Worm (Caenorhabditis elegans) whole organism, young adult: Measurements from ENCODE around the gene ptpn-22.
A peak's percentile ranks its signal among the peaks of the same experiment; 100 is the strongest.

Source experiments
- B0261.1 ChIP-seq: sonication (generic microtip); optimal IDR thresholded peaks from 2 replicates; lab custom pipeline; 2016; ENCODE audit warnings: mild to moderate bottlenecking, missing genetic modification characterization, moderate library complexity, missing compliant biosample characterization
- B0336.3 ChIP-seq: fragments of 200-800 bp; sonication (Bioruptor generic); IDR thresholded peaks from 2 replicates; pipeline ENCODE4 v1.3.6; 2022; ENCODE audit warnings: missing genetic modification characterization, missing compliant biosample characterization
- D2030.7 ChIP-seq: fragments of 200-800 bp; sonication (Bioruptor generic); IDR thresholded peaks from 2 replicates; pipeline ENCODE4 v1.3.6; 2022; ENCODE audit warnings: missing genetic modification reagents, missing genetic modification characterization, missing compliant biosample characterization
- F10E7.11 ChIP-seq: sonication (generic microtip); optimal IDR thresholded peaks from 2 replicates; lab custom pipeline; 2017; ENCODE audit warnings: mild to moderate bottlenecking, missing genetic modification characterization, moderate library complexity, missing compliant biosample characterization
- F33H1.4 ChIP-seq: fragments of 200-800 bp; sonication (Bioruptor generic); IDR thresholded peaks from 2 replicates; pipeline ENCODE4 v1.3.6; 2022; ENCODE audit warnings: missing genetic modification reagents, missing genetic modification characterization, missing compliant biosample characterization
- F49E8.2 ChIP-seq: sonication (generic microtip); optimal IDR thresholded peaks from 3 replicates; lab custom pipeline; 2017; ENCODE audit warnings: missing genetic modification characterization, mild to moderate bottlenecking, missing compliant biosample characterization, antibody characterized with exemption, moderate library complexity; ENCODE audit not compliant: insufficient read depth
- F55B11.4 ChIP-seq: sonication (generic microtip); optimal IDR thresholded peaks from 2 replicates; lab custom pipeline; 2016; ENCODE audit warnings: missing compliant biosample characterization, missing genetic modification characterization, borderline replicate concordance; ENCODE audit not compliant: insufficient read depth
- F57C9.4 ChIP-seq: sonication (generic microtip); optimal IDR thresholded peaks from 2 replicates; lab custom pipeline; 2017; ENCODE audit warnings: mild to moderate bottlenecking, missing genetic modification characterization, missing compliant biosample characterization
- ZK185.1 ChIP-seq: sonication (generic microtip); optimal IDR thresholded peaks from 2 replicates; lab custom pipeline; 2016; ENCODE audit warnings: mild to moderate bottlenecking, missing genetic modification characterization, missing compliant biosample characterization; ENCODE audit not compliant: poor library complexity, severe bottlenecking
- athp-1 ChIP-seq: sonication (generic microtip); optimal IDR thresholded peaks from 2 replicates; lab custom pipeline; 2017; ENCODE audit warnings: mild to moderate bottlenecking, missing genetic modification characterization, missing compliant biosample characterization
- attf-5 ChIP-seq: fragments of 200-800 bp; sonication (Bioruptor generic); optimal IDR thresholded peaks from 2 replicates; lab custom pipeline; 2018; ENCODE audit warnings: mild to moderate bottlenecking, missing genetic modification characterization, missing compliant biosample characterization
- attf-6 ChIP-seq: fragments of 200-800 bp; sonication (Bioruptor generic); IDR thresholded peaks from 2 replicates; pipeline ENCODE4 v1.3.6; 2022; ENCODE audit warnings: missing genetic modification reagents, missing genetic modification characterization, missing compliant biosample characterization
- bed-1 ChIP-seq: fragments of 200-800 bp; sonication (Bioruptor generic); IDR thresholded peaks from 2 replicates; pipeline ENCODE4 v1.3.6; 2022; ENCODE audit warnings: missing genetic modification reagents, missing genetic modification characterization, missing compliant biosample characterization
- bed-2 ChIP-seq: fragments of 200-800 bp; sonication (Bioruptor generic); IDR thresholded peaks from 2 replicates; pipeline ENCODE4 v1.3.6; 2022; ENCODE audit warnings: missing genetic modification reagents, missing genetic modification characterization, missing compliant biosample characterization
- ceh-100 ChIP-seq: fragments of 200-800 bp; sonication (Bioruptor generic); IDR thresholded peaks from 2 replicates; pipeline ENCODE4 v1.3.6; 2022; ENCODE audit warnings: missing genetic modification reagents, missing genetic modification characterization, missing compliant biosample characterization
- ceh-27 ChIP-seq: fragments of 200-800 bp; sonication (Bioruptor generic); optimal IDR thresholded peaks from 2 replicates; lab custom pipeline; 2018; ENCODE audit warnings: mild to moderate bottlenecking, missing genetic modification characterization, moderate library complexity, missing compliant biosample characterization
- ceh-40 ChIP-seq: fragments of 200-800 bp; sonication (Bioruptor generic); IDR thresholded peaks from 2 replicates; pipeline ENCODE4 v1.3.6; 2022; ENCODE audit warnings: missing genetic modification characterization, missing compliant biosample characterization
- ceh-58 ChIP-seq: fragments of 200-800 bp; sonication (Bioruptor generic); IDR thresholded peaks from 2 replicates; pipeline ENCODE4 v1.3.6; 2022; ENCODE audit warnings: missing genetic modification characterization, missing compliant biosample characterization
- ceh-91 ChIP-seq: fragments of 200-800 bp; sonication (Bioruptor generic); IDR thresholded peaks from 2 replicates; pipeline ENCODE4 v1.3.6; 2022; ENCODE audit warnings: missing genetic modification reagents, missing genetic modification characterization, missing compliant biosample characterization
- efl-1 ChIP-seq: fragments of 150-350 bp; optimal IDR thresholded peaks from 2 replicates; lab custom pipeline; 2014; ENCODE audit warnings: missing biosample characterization, missing genetic modification reagents, missing genetic modification characterization
- ekl-4 ChIP-seq: fragments of 200-800 bp; sonication (Bioruptor generic); IDR thresholded peaks from 2 replicates; pipeline ENCODE4 v1.3.6; 2022; ENCODE audit warnings: missing genetic modification reagents, missing genetic modification characterization, missing compliant biosample characterization
- ets-4 ChIP-seq: fragments of 200-800 bp; sonication (Bioruptor generic); optimal IDR thresholded peaks from 2 replicates; lab custom pipeline; 2018; ENCODE audit warnings: mild to moderate bottlenecking, missing genetic modification characterization, missing compliant biosample characterization
- gei-17 ChIP-seq: fragments of 200-800 bp; sonication (Bioruptor generic); optimal IDR thresholded peaks from 2 replicates; lab custom pipeline; 2018; ENCODE audit warnings: mild to moderate bottlenecking, missing genetic modification characterization, missing compliant biosample characterization
- him-1 ChIP-seq: sonication (generic microtip); optimal IDR thresholded peaks from 2 replicates; lab custom pipeline; 2016; ENCODE audit warnings: missing genotype, missing genetic modification reagents, missing genetic modification characterization, missing compliant biosample characterization
- hmg-1.2 ChIP-seq: fragments of 200-800 bp; sonication (Bioruptor generic); IDR thresholded peaks from 2 replicates; pipeline ENCODE4 v1.3.6; 2022; ENCODE audit warnings: missing genetic modification reagents, missing genetic modification characterization, missing compliant biosample characterization
- lin-26 ChIP-seq: fragments of 200-800 bp; sonication (Bioruptor generic); IDR thresholded peaks from 2 replicates; pipeline ENCODE4 v1.3.6; 2022; ENCODE audit warnings: missing genetic modification reagents, missing genetic modification characterization, missing compliant biosample characterization
- lin-40 ChIP-seq: sonication (generic microtip); optimal IDR thresholded peaks from 2 replicates; lab custom pipeline; 2016; ENCODE audit warnings: missing genetic modification characterization, mild to moderate bottlenecking, missing compliant biosample characterization, missing genotype, missing genetic modification reagents
- lin-54 ChIP-seq: fragments of 200-800 bp; sonication (Bioruptor generic); optimal IDR thresholded peaks from 2 replicates; lab custom pipeline; 2018; ENCODE audit warnings: mild to moderate bottlenecking, missing genetic modification characterization, missing compliant biosample characterization
- lsl-1 ChIP-seq: fragments of 200-800 bp; sonication (Bioruptor generic); optimal IDR thresholded peaks from 2 replicates; lab custom pipeline; 2018; ENCODE audit warnings: mild to moderate bottlenecking, missing genetic modification characterization, moderate library complexity, missing compliant biosample characterization
- madf-3 ChIP-seq: fragments of 200-800 bp; sonication (Bioruptor generic); IDR thresholded peaks from 2 replicates; pipeline ENCODE4 v1.3.6; 2022; ENCODE audit warnings: missing genetic modification reagents, missing genetic modification characterization, missing compliant biosample characterization
- madf-8 ChIP-seq: fragments of 200-800 bp; sonication (Bioruptor generic); conservative IDR thresholded peaks from 2 replicates; pipeline ENCODE4 v1.3.6; 2022; ENCODE audit warnings: missing genetic modification reagents, missing genetic modification characterization, missing compliant biosample characterization
- mcd-1 ChIP-seq: fragments of 200-800 bp; sonication (Bioruptor generic); IDR thresholded peaks from 2 replicates; pipeline ENCODE4 v1.3.6; 2022; ENCODE audit warnings: missing genetic modification reagents, missing genetic modification characterization, missing compliant biosample characterization
- mes-4 ChIP-seq: sonication (generic microtip); optimal IDR thresholded peaks from 2 replicates; lab custom pipeline; 2016; ENCODE audit warnings: missing genotype, missing genetic modification characterization, missing compliant biosample characterization
- mxl-1 ChIP-seq: sonication (generic microtip); optimal IDR thresholded peaks from 2 replicates; lab custom pipeline; 2016; ENCODE audit warnings: missing genetic modification characterization, missing compliant biosample characterization
- nfya-1 ChIP-seq: sonication (generic microtip); optimal IDR thresholded peaks from 2 replicates; lab custom pipeline; 2017; ENCODE audit warnings: antibody characterized with exemption, missing compliant biosample characterization, missing genetic modification characterization, borderline replicate concordance; ENCODE audit not compliant: insufficient read depth
- nfya-2 ChIP-seq: fragments of 200-800 bp; sonication (Bioruptor generic); IDR thresholded peaks from 2 replicates; pipeline ENCODE4 v1.3.6; 2022; ENCODE audit warnings: missing genetic modification reagents, missing genetic modification characterization, missing compliant biosample characterization
- nhr-179 ChIP-seq: sonication (generic microtip); optimal IDR thresholded peaks from 2 replicates; lab custom pipeline; 2016; ENCODE audit warnings: mild to moderate bottlenecking, missing genetic modification characterization, missing compliant biosample characterization
- nhr-27 ChIP-seq: fragments of 200-800 bp; sonication (Bioruptor generic); optimal IDR thresholded peaks from 2 replicates; lab custom pipeline; 2018; ENCODE audit warnings: mild to moderate bottlenecking, missing genetic modification characterization, moderate library complexity, missing compliant biosample characterization
- nhr-80 ChIP-seq: sonication (generic microtip); optimal IDR thresholded peaks from 2 replicates; lab custom pipeline; 2016; ENCODE audit warnings: missing genetic modification characterization, missing compliant biosample characterization
- pha-4 ChIP-seq: fragments of 150-350 bp; sonication (generic microtip); optimal IDR thresholded peaks from 2 replicates; lab custom pipeline; 2014; ENCODE audit warnings: missing biosample characterization, missing genetic modification reagents, missing genetic modification characterization
- rpc-1 ChIP-seq, 2 experiments: fragments of 150-350 bp in 1 of 2; sonication (generic microtip) in 1 of 2; optimal IDR thresholded peaks; 2 replicates each; lab custom pipeline; 2014 to 2018; ENCODE audit warnings: missing biosample characterization in 1 of 2, missing genetic modification characterization in 1 of 2, missing genetic modification reagents in 1 of 2, missing genotype in 1 of 2
- snpc-1.3 ChIP-seq: sonication (generic microtip); optimal IDR thresholded peaks from 2 replicates; lab custom pipeline; 2017; ENCODE audit warnings: missing genetic modification characterization, mild to moderate bottlenecking, missing compliant biosample characterization, antibody characterized with exemption, moderate library complexity, missing genotype, missing genetic modification reagents; ENCODE audit not compliant: insufficient read depth
- snpc-3.4 ChIP-seq: sonication (generic microtip); optimal IDR thresholded peaks from 2 replicates; lab custom pipeline; 2017; ENCODE audit warnings: missing genetic modification characterization, mild to moderate bottlenecking, missing compliant biosample characterization, antibody characterized with exemption, moderate library complexity, missing genotype, missing genetic modification reagents
- tlf-1 ChIP-seq: fragments of 200-800 bp; sonication (Bioruptor generic); optimal IDR thresholded peaks from 2 replicates; lab custom pipeline; 2018; ENCODE audit warnings: mild to moderate bottlenecking, missing genetic modification characterization, missing compliant biosample characterization
- unc-130 ChIP-seq: sonication (generic microtip); optimal IDR thresholded peaks from 2 replicates; lab custom pipeline; 2016; ENCODE audit warnings: missing genetic modification reagents, missing genetic modification characterization, missing compliant biosample characterization
- unc-62 ChIP-seq: fragments of 150-350 bp; optimal IDR thresholded peaks from 2 replicates; lab custom pipeline; 2014; ENCODE audit warnings: missing biosample characterization, missing genetic modification reagents, missing genetic modification characterization
- xnd-1 ChIP-seq: sonication (generic microtip); optimal IDR thresholded peaks from 2 replicates; lab custom pipeline; 2016; ENCODE audit warnings: missing genotype, missing genetic modification reagents, missing genetic modification characterization, missing compliant biosample characterization
- ztf-25 ChIP-seq: fragments of 200-800 bp; sonication (Bioruptor generic); IDR thresholded peaks from 2 replicates; pipeline ENCODE4 v1.3.6; 2022; ENCODE audit warnings: missing genetic modification reagents, missing genetic modification characterization, missing compliant biosample characterization

The ptpn-22 gene

DNA sequence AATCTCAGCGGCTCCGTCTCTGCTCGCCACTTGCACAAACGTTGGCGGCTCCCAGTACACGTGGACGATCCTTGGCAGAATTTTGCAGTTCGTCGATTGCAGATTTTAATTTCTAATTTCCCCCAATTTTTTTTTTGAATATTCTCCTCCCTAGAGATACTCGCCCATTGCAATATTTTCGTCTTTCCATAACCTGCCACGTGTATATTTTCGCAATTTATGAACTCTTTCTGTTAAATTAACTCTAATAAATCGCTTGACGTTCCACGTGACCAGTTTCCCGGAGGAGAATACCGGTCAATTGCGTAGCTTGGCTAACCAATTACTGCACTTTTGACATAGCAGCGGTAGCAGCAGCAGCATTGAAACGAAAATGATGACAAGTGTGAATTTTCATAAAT lies 31.6 kb downstream of the ptpn-22 start (continued):
- TF ChIP-seq attf-5 (GFP tag; lab: Kevin White, UChicago) (peak; percentile 18), ceh-40 (GFP tag; lab: Robert Waterston, UW) (no peak), mes-4 (tag; lab: Kevin White, UChicago) (no peak), lin-26 (GFP tag; lab: Robert Waterston, UW) (peak; percentile 64; the same call in 1 of the 2 replicates), rpc-1 (optimal IDR thresholded peaks at IDR 0.05; lab: Kevin White, UChicago) (no peak), rpc-1 (tag; optimal IDR thresholded peaks at IDR 0.05; lab: Kevin White, UChicago) (no peak), ceh-58 (GFP tag; lab: Robert Waterston, UW) (no peak), mxl-1 (no peak), nhr-80 (no peak), athp-1 (tag; lab: Kevin White, UChicago) (peak; percentile 60), ets-4 (GFP tag; lab: Kevin White, UChicago) (no peak), ceh-100 (no peak; the same call in 1 of the 2 replicates), unc-62 (GFP tag; lab: Kevin White, UChicago) (no peak), F33H1.4 (GFP tag; lab: Robert Waterston, UW) (peak; percentile 40), F57C9.4 (tag; lab: Kevin White, UChicago) (no peak), D2030.7 (peak; percentile 24; the same call in 1 of the 2 replicates), F10E7.11 (tag; lab: Kevin White, UChicago) (peak; percentile 15), ztf-25 (no peak), bed-1 (GFP tag; lab: Robert Waterston, UW) (no peak), snpc-1.3 (tag; lab: Kevin White, UChicago) (no peak), attf-6 (GFP tag; lab: Robert Waterston, UW) (peak; percentile 51; the same call in 1 of the 2 replicates), unc-130 (GFP tag; lab: Kevin White, UChicago) (peak; percentile 20), pha-4 (tag; lab: Kevin White, UChicago) (no peak), B0336.3 (GFP tag; lab: Robert Waterston, UW) (peak; percentile 87), ekl-4 (GFP tag; lab: Robert Waterston, UW) (peak; percentile 76), hmg-1.2 (GFP tag; lab: Robert Waterston, UW) (peak; percentile 40), ceh-27 (no peak), madf-3 (GFP tag; lab: Robert Waterston, UW) (0 out of 2 replicates have a peak, but pooled peaks have one; percentile 5), mcd-1 (no peak; the same call in 1 of the 2 replicates), nhr-179 (tag; lab: Kevin White, UChicago) (no peak), tlf-1 (GFP tag; lab: Kevin White, UChicago) (peak; percentile 14), him-1 (no peak), lin-54 (peak; percentile 55), F55B11.4 (tag; lab: Kevin White, UChicago) (no peak), B0261.1 (tag; lab: Kevin White, UChicago) (no peak), lin-40 (tag; lab: Kevin White, UChicago) (peak; percentile 5), nfya-1 (no peak), ZK185.1 (tag; lab: Kevin White, UChicago) (no peak)
- TF ChIP-seq, all 124 proteins: peak for 37

DNA sequence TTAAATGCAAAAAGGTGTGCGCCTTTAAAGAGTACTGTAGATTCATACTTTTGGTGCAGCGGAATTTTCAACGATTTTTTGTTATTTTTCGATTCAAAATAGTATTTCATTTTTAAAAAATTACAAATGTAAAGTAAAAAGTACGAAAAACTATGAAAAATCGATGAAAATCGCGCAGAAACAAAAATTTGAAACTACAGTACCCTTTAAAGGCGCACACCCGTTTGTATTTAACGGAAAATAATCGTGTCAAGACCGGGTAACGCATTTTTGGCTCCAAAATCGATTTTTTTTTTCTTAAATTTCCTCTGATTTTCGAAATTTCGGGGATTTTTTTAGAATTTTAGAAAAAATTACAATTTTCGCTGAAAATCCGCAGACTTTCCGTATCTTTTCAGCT lies 32.1 kb downstream of the ptpn-22 start:
- TF ChIP-seq D2030.7 (peak; percentile 32; the same call in 1 of the 2 replicates), gei-17 (GFP tag; lab: Kevin White, UChicago) (no peak), ceh-58 (GFP tag; lab: Robert Waterston, UW) (no peak), lsl-1 (GFP tag; lab: Kevin White, UChicago) (peak; percentile 92), nfya-2 (GFP tag; lab: Robert Waterston, UW) (no peak), efl-1 (GFP tag; lab: Kevin White, UChicago) (peak; percentile 23), nhr-27 (tag; lab: Kevin White, UChicago) (no peak), F49E8.2 (tag; lab: Kevin White, UChicago) (no peak), ceh-91 (GFP tag; lab: Robert Waterston, UW) (peak; percentile 46; the same call in 1 of the 2 replicates), bed-1 (GFP tag; lab: Robert Waterston, UW) (no peak), madf-8 (GFP tag; lab: Robert Waterston, UW) (peak; percentile 35; the same call in 1 of the 2 replicates), snpc-3.4 (tag; lab: Kevin White, UChicago) (no peak), unc-62 (GFP tag; lab: Kevin White, UChicago) (no peak), snpc-1.3 (tag; lab: Kevin White, UChicago) (no peak), bed-2 (no peak), ekl-4 (GFP tag; lab: Robert Waterston, UW) (no peak), xnd-1 (peak; percentile 51)
